Fruit fly (Drosophila melanogaster) whole organism, wandering third instar larva: ENCODE data around the gene CG14219.

Experiments
- CG32264 ChIP-seq: fragments of 200-800 bp; sonication (Bioruptor generic); optimal IDR thresholded peaks from 2 replicates; lab custom pipeline; 2016; ENCODE audit warnings: missing biosample characterization, missing genetic modification characterization
- Hr78 ChIP-seq: fragments of >200 bp; optimal IDR thresholded peaks from 2 replicates; lab custom pipeline; 2017; ENCODE audit warnings: missing biosample characterization, missing genetic modification characterization
- Jra ChIP-seq: sonication (Bioruptor generic); optimal IDR thresholded peaks from 2 replicates; lab custom pipeline; 2016; ENCODE audit warnings: missing biosample characterization, missing genetic modification characterization
- br ChIP-seq: fragments of 200-800 bp; sonication (Bioruptor generic); optimal IDR thresholded peaks from 2 replicates; lab custom pipeline; 2016; ENCODE audit warnings: missing biosample characterization, missing genetic modification characterization

- TF ChIP-seq br (GFP tag; lab: Kevin White, UChicago): no peak
- no peak for TF ChIP-seq Jra
- TF ChIP-seq CG32264 (GFP tag; lab: Kevin White, UChicago): no peak
- TF ChIP-seq Hr78: no peak
Measured at dm6 chrX:19590070-19590469, at the start of gene CG14219.
